Fruit fly (Drosophila melanogaster) whole organism, embryonic: ENCODE results near the gene gro.

ENCODE experiments used
- Adf1 ChIP-seq: fragments of 200-800 bp; sonication (Bioruptor generic); IDR thresholded peaks from 2 replicates; pipeline ENCODE4 v1.3.6; 2022; ENCODE audit warnings: missing biosample characterization, missing genetic modification characterization
- Atf-2 ChIP-seq: fragments of 200-800 bp; sonication (Bioruptor generic); optimal IDR thresholded peaks from 2 replicates; lab custom pipeline; 2016; ENCODE audit warnings: missing biosample characterization, missing genetic modification characterization
- Atf3 ChIP-seq: fragments of 200-800 bp; sonication (Bioruptor generic); optimal IDR thresholded peaks from 3 replicates; lab custom pipeline; 2016; ENCODE audit warnings: missing biosample characterization, missing genetic modification characterization
- Awh ChIP-seq: fragments of 200-800 bp; sonication (Bioruptor generic); IDR thresholded peaks from 2 replicates; pipeline ENCODE4, ENCODE4 v1.3.6; 2022; ENCODE audit warnings: missing biosample characterization, missing genetic modification characterization
- CG10654 ChIP-seq: fragments of 200-800 bp; sonication (Bioruptor generic); optimal IDR thresholded peaks from 2 replicates; lab custom pipeline; 2016; ENCODE audit warnings: missing biosample characterization, missing genetic modification characterization
- CG15696 ChIP-seq: fragments of 200-800 bp; sonication (Bioruptor generic); optimal IDR thresholded peaks from 2 replicates; lab custom pipeline; 2019; ENCODE audit warnings: missing biosample characterization, mild to moderate bottlenecking, missing genetic modification characterization, moderate library complexity
- CG1647 ChIP-seq: fragments of 200-800 bp; sonication (Bioruptor generic); optimal IDR thresholded peaks from 3 replicates; lab custom pipeline; 2016; ENCODE audit warnings: missing biosample characterization, missing genetic modification characterization
- CG17186 ChIP-seq: fragments of 200-800 bp; sonication (Bioruptor generic); optimal IDR thresholded peaks from 3 replicates; lab custom pipeline; 2017; ENCODE audit warnings: missing biosample characterization, missing genetic modification reagents, missing genetic modification characterization
- CG17612 ChIP-seq: fragments of 200-800 bp; sonication (Bioruptor generic); IDR thresholded peaks from 2 replicates; pipeline ENCODE4 v1.3.6; 2022; ENCODE audit warnings: missing biosample characterization, missing genetic modification characterization
- CG18619 ChIP-seq: fragments of 200-800 bp; sonication (Bioruptor generic); optimal IDR thresholded peaks from 3 replicates; lab custom pipeline; 2017; ENCODE audit warnings: missing biosample characterization, mild to moderate bottlenecking, missing genetic modification characterization
- CG2199 ChIP-seq: fragments of 200-800 bp; sonication (Bioruptor generic); IDR thresholded peaks from 3 replicates; pipeline ENCODE4 v1.3.6; 2022; ENCODE audit warnings: missing biosample characterization, missing genetic modification characterization
- CG30020 ChIP-seq: fragments of 200-800 bp; optimal IDR thresholded peaks from 2 replicates; lab custom pipeline; 2019; ENCODE audit warnings: missing biosample characterization, mild to moderate bottlenecking, missing genetic modification characterization, moderate library complexity
- CG3995 ChIP-seq: fragments of 200-800 bp; sonication (Bioruptor generic); optimal IDR thresholded peaks from 3 replicates; lab custom pipeline; 2016; ENCODE audit warnings: missing biosample characterization, missing genetic modification characterization
- CG4328 ChIP-seq: fragments of 200-800 bp; sonication (Bioruptor generic); optimal IDR thresholded peaks from 3 replicates; lab custom pipeline; 2017; ENCODE audit warnings: missing biosample characterization, missing genetic modification reagents, missing genetic modification characterization
- CG43689 ChIP-seq: fragments of 200-800 bp; sonication (Bioruptor generic); IDR thresholded peaks from 2 replicates; pipeline ENCODE4 v1.3.6; 2022; ENCODE audit warnings: missing biosample characterization, missing genetic modification characterization
- CG4424 ChIP-seq: fragments of 200-800 bp; sonication (Bioruptor generic); optimal IDR thresholded peaks from 3 replicates; lab custom pipeline; 2016; ENCODE audit warnings: missing biosample characterization, missing genetic modification characterization
- CG7271 ChIP-seq: fragments of 200-800 bp; sonication (Bioruptor generic); optimal IDR thresholded peaks from 2 replicates; lab custom pipeline; 2018; ENCODE audit warnings: missing biosample characterization, mild to moderate bottlenecking, missing genetic modification characterization, moderate library complexity
- CG7987 ChIP-seq: fragments of 200-800 bp; sonication (Bioruptor generic); optimal IDR thresholded peaks from 2 replicates; lab custom pipeline; 2018; ENCODE audit warnings: missing biosample characterization, mild to moderate bottlenecking, missing genetic modification characterization, moderate library complexity
- CG8388 ChIP-seq: fragments of 200-800 bp; sonication (Bioruptor generic); optimal IDR thresholded peaks from 2 replicates; lab custom pipeline; 2019; ENCODE audit warnings: missing biosample characterization, mild to moderate bottlenecking, missing genetic modification characterization, moderate library complexity
- CG9215 ChIP-seq: fragments of 200-800 bp; sonication (Bioruptor generic); IDR thresholded peaks from 2 replicates; pipeline ENCODE4 v1.3.6; 2022; ENCODE audit warnings: missing biosample characterization, missing genetic modification characterization
- Deaf1 ChIP-seq: fragments of 200-800 bp; optimal IDR thresholded peaks from 3 replicates; lab custom pipeline; 2019; ENCODE audit warnings: missing biosample characterization, mild to moderate bottlenecking, missing genetic modification characterization, moderate library complexity
- Dfd ChIP-seq, 2 experiments: fragments of >200 bp; optimal IDR thresholded peaks; 2 replicates each; lab custom pipeline; 2017; ENCODE audit warnings: missing biosample characterization in 2 of 2, missing genetic modification characterization in 2 of 2
- Dref ChIP-seq: fragments of 200-800 bp; sonication (Bioruptor generic); IDR thresholded peaks from 2 replicates; pipeline ENCODE4 v1.3.6; 2022; ENCODE audit warnings: missing biosample characterization, missing genetic modification characterization
- Ets97D ChIP-seq: fragments of 200-800 bp; sonication (Bioruptor generic); optimal IDR thresholded peaks from 3 replicates; lab custom pipeline; 2016; ENCODE audit warnings: missing biosample characterization, missing genetic modification characterization
- Fer1 ChIP-seq: fragments of 200-800 bp; sonication (Bioruptor generic); optimal IDR thresholded peaks from 2 replicates; lab custom pipeline; 2017; ENCODE audit warnings: missing biosample characterization, mild to moderate bottlenecking, missing genetic modification characterization
- HLH3B ChIP-seq: fragments of 200-800 bp; sonication (Bioruptor generic); IDR thresholded peaks from 2 replicates; pipeline ENCODE4 v1.3.6; 2022; ENCODE audit warnings: missing biosample characterization, missing genetic modification characterization
- Hr51 ChIP-seq, 2 experiments: fragments of 200-800 bp; sonication (Bioruptor generic); optimal IDR thresholded peaks; 2 replicates in 1 of 2; 3 replicates in 1 of 2; lab custom pipeline; 2016 to 2018; ENCODE audit warnings: missing biosample characterization in 2 of 2, missing genetic modification characterization in 2 of 2, mild to moderate bottlenecking in 1 of 2, moderate library complexity in 1 of 2
- Jarid2 ChIP-seq: fragments of 200-800 bp; sonication (Bioruptor generic); optimal IDR thresholded peaks from 3 replicates; lab custom pipeline; 2017; ENCODE audit warnings: mild to moderate bottlenecking, missing biosample characterization, missing genetic modification reagents, missing genetic modification characterization
- Med ChIP-seq: fragments of 200-800 bp; sonication (Bioruptor generic); peaks from one replicate; lab custom pipeline; 2016; ENCODE audit warnings: missing biosample characterization, missing genetic modification characterization, mild to moderate bottlenecking, inconsistent platforms, moderate library complexity
- Mes4 ChIP-seq: fragments of 200-800 bp; sonication (Bioruptor generic); optimal IDR thresholded peaks from 2 replicates; lab custom pipeline; 2016; ENCODE audit warnings: missing biosample characterization, missing genetic modification characterization
- NFAT ChIP-seq: fragments of 200-800 bp; sonication (Bioruptor generic); IDR thresholded peaks from 2 replicates; pipeline ENCODE4 v1.3.6; 2022; ENCODE audit warnings: missing biosample characterization, missing genetic modification characterization
- NK7.1 ChIP-seq: fragments of 200-800 bp; sonication (Bioruptor generic); optimal IDR thresholded peaks from 3 replicates; lab custom pipeline; 2016; ENCODE audit warnings: missing biosample characterization, missing genetic modification characterization
- Nf-YC ChIP-seq: fragments of 200-800 bp; optimal IDR thresholded peaks from 3 replicates; lab custom pipeline; 2019; ENCODE audit warnings: missing biosample characterization, mild to moderate bottlenecking, missing genetic modification characterization, moderate library complexity
- Optix ChIP-seq: fragments of 200-800 bp; sonication (Bioruptor generic); IDR thresholded peaks from 3 replicates; pipeline ENCODE4 v1.3.6; 2022; ENCODE audit warnings: missing biosample characterization, missing genetic modification characterization
- Six4 ChIP-seq: fragments of 200-800 bp; sonication (Bioruptor generic); optimal IDR thresholded peaks from 2 replicates; lab custom pipeline; 2016; ENCODE audit warnings: missing biosample characterization, missing genetic modification characterization
- bab2 ChIP-seq: fragments of 200-800 bp; sonication (Bioruptor generic); optimal IDR thresholded peaks from 2 replicates; lab custom pipeline; 2016; ENCODE audit warnings: missing biosample characterization, missing genetic modification characterization
- caup ChIP-seq: fragments of 200-800 bp; sonication (Bioruptor generic); optimal IDR thresholded peaks from 3 replicates; lab custom pipeline; 2017; ENCODE audit warnings: missing biosample characterization, mild to moderate bottlenecking, missing genetic modification characterization, moderate library complexity; ENCODE audit not compliant: severe bottlenecking
- croc ChIP-seq: fragments of 200-800 bp; sonication (Bioruptor generic); conservative IDR thresholded peaks from 3 replicates; pipeline ENCODE4 v1.3.6; 2022; ENCODE audit warnings: missing biosample characterization, missing genetic modification characterization
- her ChIP-seq: fragments of 200-800 bp; sonication (Bioruptor generic); optimal IDR thresholded peaks from 2 replicates; lab custom pipeline; 2016; ENCODE audit warnings: missing biosample characterization, missing genetic modification characterization
- hth ChIP-seq: fragments of >200 bp; optimal IDR thresholded peaks from 2 replicates; lab custom pipeline; 2017; ENCODE audit warnings: inconsistent platforms
- insv ChIP-seq, 2 experiments: fragments of 200-800 bp; sonication (Bioruptor generic); optimal IDR thresholded peaks; 3 replicates each; lab custom pipeline; 2016 to 2018; ENCODE audit warnings: missing biosample characterization in 2 of 2, missing genetic modification characterization in 2 of 2
- kah ChIP-seq: fragments of 200-800 bp; sonication (Bioruptor generic); optimal IDR thresholded peaks from 2 replicates; lab custom pipeline; 2018; ENCODE audit warnings: missing biosample characterization, mild to moderate bottlenecking, missing genetic modification characterization
- odd ChIP-seq: fragments of 200-800 bp; sonication (Bioruptor generic); optimal IDR thresholded peaks from 2 replicates; lab custom pipeline; 2017; ENCODE audit warnings: missing biosample characterization, mild to moderate bottlenecking, missing genetic modification characterization
- scrt ChIP-seq: fragments of 200-800 bp; sonication (Bioruptor generic); optimal IDR thresholded peaks from 2 replicates; lab custom pipeline; 2018; ENCODE audit warnings: missing biosample characterization, mild to moderate bottlenecking, missing genetic modification characterization, moderate library complexity
- seq ChIP-seq: fragments of 200-800 bp; sonication (Bioruptor generic); IDR thresholded peaks from 2 replicates; pipeline ENCODE4 v1.3.6; 2022; ENCODE audit warnings: missing biosample characterization, missing genetic modification characterization
- shn ChIP-seq: fragments of 200-800 bp; sonication (Bioruptor generic); optimal IDR thresholded peaks from 3 replicates; lab custom pipeline; 2016; ENCODE audit warnings: missing biosample characterization, missing genetic modification characterization
- stwl ChIP-seq: fragments of 200-800 bp; sonication (Bioruptor generic); optimal IDR thresholded peaks from 3 replicates; lab custom pipeline; 2018; ENCODE audit warnings: missing biosample characterization, mild to moderate bottlenecking, missing genetic modification characterization, moderate library complexity
- usp ChIP-seq: fragments of >200 bp; optimal IDR thresholded peaks from 2 replicates; lab custom pipeline; 2017; ENCODE audit warnings: missing biosample characterization, missing genetic modification characterization
- vfl ChIP-seq: fragments of 200-800 bp; sonication (Bioruptor generic); optimal IDR thresholded peaks from 2 replicates; lab custom pipeline; 2016; ENCODE audit warnings: missing biosample characterization, missing genetic modification characterization
- yki ChIP-seq: fragments of >200 bp; optimal IDR thresholded peaks from 3 replicates; lab custom pipeline; 2018

gro gene

DNA sequence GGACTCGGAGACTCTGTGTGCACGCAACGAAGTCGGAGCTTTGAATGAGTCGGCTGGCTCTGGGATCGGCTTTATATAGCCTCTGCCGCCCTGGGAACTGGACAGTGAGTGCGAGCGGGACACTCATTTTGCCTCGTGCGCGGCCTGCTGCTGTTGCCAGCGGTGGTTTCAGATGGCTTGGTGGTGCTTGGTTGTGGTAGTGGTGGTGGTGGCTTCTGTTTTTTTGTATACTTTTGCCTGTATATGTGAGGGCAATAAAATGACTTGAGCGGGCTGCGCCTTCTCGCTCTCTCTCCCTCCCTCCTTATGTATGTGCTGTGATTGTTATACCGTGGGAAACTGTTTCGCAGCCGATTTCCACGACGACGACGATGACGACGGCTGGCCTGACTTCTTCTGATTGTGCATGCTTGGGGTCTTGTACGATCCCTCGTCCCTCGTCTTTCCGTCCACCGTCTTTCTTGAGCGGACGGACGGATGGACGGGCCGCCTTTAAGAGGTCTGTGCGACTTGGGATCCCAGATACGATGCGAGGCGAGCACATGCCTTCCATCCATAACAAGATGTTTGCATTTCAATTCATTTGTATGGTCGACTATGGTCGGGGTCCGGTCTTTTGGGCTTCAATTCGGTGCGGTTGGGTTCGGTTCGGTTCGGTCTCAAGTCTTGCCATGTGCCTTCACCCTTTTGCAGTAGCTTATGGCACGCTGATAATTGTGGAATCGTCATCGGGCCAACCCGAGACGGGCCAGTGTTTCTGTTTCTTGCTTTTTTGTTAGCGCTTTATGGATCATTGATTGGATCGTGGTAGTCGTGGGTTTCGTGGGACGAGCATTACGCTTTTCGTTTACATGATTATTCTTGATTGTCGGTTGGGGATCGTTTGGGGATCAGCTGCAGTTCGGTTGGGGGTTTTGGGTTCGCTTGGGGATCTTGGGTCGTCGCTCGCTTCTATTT lies 35.3 kb upstream of the gro start (continued):
- 0 out of 3 replicates have a peak, but pooled peaks have one; percentile 60 for TF ChIP-seq CG2199 (GFP tag; lab: Robert Waterston, UW)
- no peak for TF ChIP-seq caup (GFP tag; lab: Kevin White, UChicago)
- TF ChIP-seq hth (lab: Kevin White, UChicago), result no peak
- no peak for TF ChIP-seq Atf-2 (GFP tag; lab: Kevin White, UChicago)
- TF ChIP-seq CG43689 (GFP tag; lab: Robert Waterston, UW), result no peak
- TF ChIP-seq Dref (GFP tag; lab: Robert Waterston, UW), result no peak
- no peak for TF ChIP-seq CG9215 (GFP tag; lab: Robert Waterston, UW)
- TF ChIP-seq Awh (GFP tag; lab: Robert Waterston, UW), result peak; percentile 13; the same call in 1 of the 2 replicates
- no peak for TF ChIP-seq CG30020
- TF ChIP-seq odd (GFP tag; lab: Kevin White, UChicago), result peak; percentile 90
- TF ChIP-seq CG1647, result no peak
- TF ChIP-seq Six4 (GFP tag; lab: Kevin White, UChicago), result no peak
- TF ChIP-seq NK7.1 (GFP tag; lab: Kevin White, UChicago), result peak; percentile 23
- TF ChIP-seq yki (lab: Kevin White, UChicago), result no peak
- TF ChIP-seq CG4424, result no peak
- TF ChIP-seq CG3995 (GFP tag; lab: Kevin White, UChicago), result no peak
- no peak for TF ChIP-seq CG17612
- TF ChIP-seq Atf3 (GFP tag; lab: Kevin White, UChicago), result no peak
- TF ChIP-seq insv (GFP tag; optimal IDR thresholded peaks at IDR 0.05; lab: Kevin White, UChicago), result peak in 1 of 2 experiments; percentile 53
- no peak for TF ChIP-seq HLH3B (GFP tag; lab: Robert Waterston, UW)
- TF ChIP-seq CG10654 (GFP tag; lab: Kevin White, UChicago), result no peak
- peak; percentile 43; the same call in 1 of the 2 replicates for TF ChIP-seq seq (GFP tag; lab: Robert Waterston, UW)
- TF ChIP-seq Ets97D (GFP tag; lab: Kevin White, UChicago), result no peak
- TF ChIP-seq CG18619 (GFP tag; lab: Kevin White, UChicago), result no peak
- no peak for TF ChIP-seq vfl (GFP tag; lab: Kevin White, UChicago)
- no peak for TF ChIP-seq CG4328
- TF ChIP-seq Fer1 (GFP tag; lab: Kevin White, UChicago), result no peak
- no peak for TF ChIP-seq scrt (GFP tag; lab: Kevin White, UChicago)
- TF ChIP-seq CG8388, result peak; percentile 7
- peak; percentile 76 for TF ChIP-seq Med (GFP tag; lab: Kevin White, UChicago)
- 0 out of 2 replicates have a peak, but pooled peaks have one; percentile 39 for TF ChIP-seq NFAT (GFP tag; lab: Robert Waterston, UW)
- no peak for TF ChIP-seq stwl (tag; lab: Kevin White, UChicago)
- TF ChIP-seq Jarid2 (GFP tag; lab: Kevin White, UChicago), result peak; percentile 88
- no peak for TF ChIP-seq croc (GFP tag; lab: Robert Waterston, UW)
- TF ChIP-seq CG15696 (tag; lab: Kevin White, UChicago), result no peak
- no peak for TF ChIP-seq Dfd (GFP tag; optimal IDR thresholded peaks at IDR 0.05; lab: Kevin White, UChicago)
- TF ChIP-seq kah (GFP tag; lab: Kevin White, UChicago), result peak; percentile 75
- TF ChIP-seq bab2 (GFP tag; lab: Kevin White, UChicago), result no peak
- peak; percentile 68 for TF ChIP-seq Nf-YC (tag; lab: Kevin White, UChicago)
- TF ChIP-seq usp (GFP tag; lab: Kevin White, UChicago), result no peak
- TF ChIP-seq Optix (GFP tag; lab: Robert Waterston, UW), result no peak
- no peak for TF ChIP-seq CG7271 (tag; lab: Kevin White, UChicago)
- no peak for TF ChIP-seq Mes4 (GFP tag; lab: Kevin White, UChicago)
- peak; percentile 7 for TF ChIP-seq her (GFP tag; lab: Kevin White, UChicago)
- no peak for TF ChIP-seq CG7987 (GFP tag; lab: Kevin White, UChicago)
- TF ChIP-seq CG17186, result no peak
- no peak for TF ChIP-seq shn (GFP tag; lab: Kevin White, UChicago)
- peak; percentile 89 for TF ChIP-seq Deaf1 (tag; lab: Kevin White, UChicago)
- no peak for TF ChIP-seq Hr51 (GFP tag; optimal IDR thresholded peaks at IDR 0.05; lab: Kevin White, UChicago)
- TF ChIP-seq Adf1 (GFP tag; lab: Robert Waterston, UW), result peak; percentile 83
